Fruit fly (Drosophila melanogaster) whole organism, embryonic: ENCODE measurements around the gene Hand.
A peak's percentile ranks its signal among the peaks of the same experiment; 100 is the strongest.

Experiments used
- Abd-B ChIP-seq: fragments of 200-800 bp; sonication (Bioruptor generic); optimal IDR thresholded peaks from 2 replicates; lab custom pipeline; 2018; ENCODE audit warnings: missing biosample characterization, mild to moderate bottlenecking, missing genetic modification characterization, moderate library complexity
- CG11093 ChIP-seq: fragments of 200-800 bp; sonication (Bioruptor generic); IDR thresholded peaks from 3 replicates; pipeline ENCODE4 v1.3.6; 2022; ENCODE audit warnings: missing biosample characterization, missing genetic modification characterization
- CG12769 ChIP-seq: fragments of 200-800 bp; sonication (Bioruptor generic); optimal IDR thresholded peaks from 2 replicates; lab custom pipeline; 2019; ENCODE audit warnings: missing biosample characterization, mild to moderate bottlenecking, missing genetic modification characterization, moderate library complexity
- CG14667 ChIP-seq: fragments of 200-800 bp; sonication (Bioruptor generic); IDR thresholded peaks from 2 replicates; pipeline ENCODE4 v1.3.6; 2022; ENCODE audit warnings: missing biosample characterization, missing genetic modification characterization
- CG15269 ChIP-seq: fragments of 200-800 bp; sonication (Bioruptor generic); optimal IDR thresholded peaks from 2 replicates; lab custom pipeline; 2018; ENCODE audit warnings: missing biosample characterization, mild to moderate bottlenecking, missing genetic modification characterization, moderate library complexity
- CG17328 ChIP-seq: fragments of 200-800 bp; sonication (Bioruptor generic); IDR thresholded peaks from 2 replicates; pipeline ENCODE4 v1.3.6; 2022; ENCODE audit warnings: missing biosample characterization, missing genetic modification characterization
- CG17612 ChIP-seq: fragments of 200-800 bp; sonication (Bioruptor generic); IDR thresholded peaks from 2 replicates; pipeline ENCODE4 v1.3.6; 2022; ENCODE audit warnings: missing biosample characterization, missing genetic modification characterization
- CG17802 ChIP-seq: fragments of 200-800 bp; sonication (Bioruptor generic); optimal IDR thresholded peaks from 2 replicates; lab custom pipeline; 2018; ENCODE audit warnings: missing biosample characterization, mild to moderate bottlenecking, missing genetic modification characterization, moderate library complexity
- CG3163 ChIP-seq: fragments of 200-800 bp; sonication (Bioruptor generic); optimal IDR thresholded peaks from 3 replicates; lab custom pipeline; 2016; ENCODE audit warnings: missing biosample characterization, missing genetic modification characterization
- CG32532 ChIP-seq: fragments of 200-800 bp; sonication (Bioruptor generic); IDR thresholded peaks from 2 replicates; pipeline ENCODE4 v1.3.6; 2022; ENCODE audit warnings: missing biosample characterization, missing genetic modification characterization
- CG4707 ChIP-seq: fragments of 200-800 bp; sonication (Bioruptor generic); optimal IDR thresholded peaks from 2 replicates; lab custom pipeline; 2018; ENCODE audit warnings: missing biosample characterization, mild to moderate bottlenecking, missing genetic modification characterization, moderate library complexity
- CG4854 ChIP-seq: fragments of 200-800 bp; sonication (Bioruptor generic); optimal IDR thresholded peaks from 2 replicates; lab custom pipeline; 2016; ENCODE audit warnings: missing biosample characterization, missing genetic modification characterization, inconsistent platforms
- CG5180 ChIP-seq: fragments of 200-800 bp; sonication (Bioruptor generic); optimal IDR thresholded peaks from 3 replicates; lab custom pipeline; 2017; ENCODE audit warnings: missing biosample characterization, missing genetic modification characterization, mild to moderate bottlenecking, moderate library complexity, missing genetic modification reagents
- CG6175 ChIP-seq: fragments of 200-800 bp; sonication (Bioruptor generic); IDR thresholded peaks from 3 replicates; pipeline ENCODE4 v1.3.6; 2022; ENCODE audit warnings: missing biosample characterization, missing genetic modification characterization
- CG9609 ChIP-seq: fragments of 200-800 bp; sonication (Bioruptor generic); optimal IDR thresholded peaks from 3 replicates; lab custom pipeline; 2016; ENCODE audit warnings: missing biosample characterization, missing genetic modification characterization
- CG9727 ChIP-seq: fragments of 200-800 bp; sonication (Bioruptor generic); optimal IDR thresholded peaks from 3 replicates; lab custom pipeline; 2017; ENCODE audit warnings: missing biosample characterization, mild to moderate bottlenecking, missing genetic modification characterization
- CG9797 ChIP-seq: fragments of 200-800 bp; sonication (Bioruptor generic); optimal IDR thresholded peaks from 3 replicates; lab custom pipeline; 2018; ENCODE audit warnings: missing biosample characterization, mild to moderate bottlenecking, missing genetic modification characterization
- CoRest ChIP-seq: fragments of 200-800 bp; sonication (Bioruptor generic); optimal IDR thresholded peaks from 3 replicates; lab custom pipeline; 2018; ENCODE audit warnings: missing biosample characterization, mild to moderate bottlenecking, missing genetic modification characterization, moderate library complexity
- Dek ChIP-seq: fragments of 200-800 bp; sonication (Bioruptor generic); optimal IDR thresholded peaks from 3 replicates; lab custom pipeline; 2019; ENCODE audit warnings: missing biosample characterization, mild to moderate bottlenecking, missing genetic modification characterization, moderate library complexity
- Dip3 ChIP-seq: fragments of 200-800 bp; sonication (Bioruptor generic); optimal IDR thresholded peaks from 3 replicates; lab custom pipeline; 2016; ENCODE audit warnings: missing biosample characterization, missing genetic modification characterization
- Eip74EF ChIP-seq, 2 experiments: fragments of 200-800 bp in 1 of 2; fragments of >200 bp in 1 of 2; sonication (Bioruptor generic) in 1 of 2; optimal IDR thresholded peaks; 2 replicates each; lab custom pipeline; 2017 to 2019; ENCODE audit warnings: missing biosample characterization in 2 of 2, missing genetic modification characterization in 2 of 2, mild to moderate bottlenecking in 1 of 2, moderate library complexity in 1 of 2
- Elba2 ChIP-seq: fragments of 200-800 bp; sonication (Bioruptor generic); optimal IDR thresholded peaks from 3 replicates; lab custom pipeline; 2016; ENCODE audit warnings: missing biosample characterization, missing genetic modification characterization
- GATAe ChIP-seq: fragments of 200-800 bp; sonication (Bioruptor generic); conservative IDR thresholded peaks from 2 replicates; pipeline ENCODE4 v1.3.6; 2022; ENCODE audit warnings: missing biosample characterization, missing genetic modification characterization
- H2.0 ChIP-seq: fragments of 200-800 bp; sonication (Bioruptor generic); IDR thresholded peaks from 2 replicates; pipeline ENCODE4 v1.3.6; 2022; ENCODE audit warnings: missing biosample characterization, missing genetic modification characterization
- HLHmδ ChIP-seq: fragments of 200-800 bp; sonication (Bioruptor generic); optimal IDR thresholded peaks from 2 replicates; lab custom pipeline; 2018; ENCODE audit warnings: missing biosample characterization, mild to moderate bottlenecking, missing genetic modification characterization, moderate library complexity
- Hr51 ChIP-seq, 2 experiments: fragments of 200-800 bp; sonication (Bioruptor generic); optimal IDR thresholded peaks; 2 replicates in 1 of 2; 3 replicates in 1 of 2; lab custom pipeline; 2016 to 2018; ENCODE audit warnings: missing biosample characterization in 2 of 2, missing genetic modification characterization in 2 of 2, mild to moderate bottlenecking in 1 of 2, moderate library complexity in 1 of 2
- Mrtf ChIP-seq: fragments of 200-800 bp; sonication (Bioruptor generic); IDR thresholded peaks from 3 replicates; pipeline ENCODE4 v1.3.6; 2022; ENCODE audit warnings: missing biosample characterization, missing genetic modification characterization
- NC2α ChIP-seq: fragments of 200-800 bp; sonication (Bioruptor generic); optimal IDR thresholded peaks from 2 replicates; lab custom pipeline; 2016; ENCODE audit warnings: missing biosample characterization, missing genetic modification characterization
- Nf-YB ChIP-seq: fragments of 200-800 bp; sonication (Bioruptor generic); optimal IDR thresholded peaks from 3 replicates; lab custom pipeline; 2019; ENCODE audit warnings: missing biosample characterization, mild to moderate bottlenecking, missing genetic modification characterization, moderate library complexity
- Oaz ChIP-seq: fragments of 200-800 bp; sonication (Bioruptor generic); IDR thresholded peaks from 2 replicates; pipeline ENCODE4 v1.3.6; 2022; ENCODE audit warnings: missing biosample characterization, missing genetic modification characterization
- Ravus ChIP-seq: fragments of 200-800 bp; sonication (Bioruptor generic); IDR thresholded peaks from 2 replicates; pipeline ENCODE4 v1.3.6; 2022; ENCODE audit warnings: missing biosample characterization, missing genetic modification characterization
- TFAM ChIP-seq: fragments of 200-800 bp; sonication (Bioruptor generic); optimal IDR thresholded peaks from 2 replicates; lab custom pipeline; 2017; ENCODE audit warnings: missing biosample characterization, missing genetic modification characterization, inconsistent platforms
- Xbp1 ChIP-seq: fragments of 200-800 bp; sonication (Bioruptor generic); optimal IDR thresholded peaks from 3 replicates; lab custom pipeline; 2016; ENCODE audit warnings: missing biosample characterization, mild to moderate bottlenecking, missing genetic modification characterization
- ase ChIP-seq: fragments of 200-800 bp; sonication (Bioruptor generic); IDR thresholded peaks from 3 replicates; pipeline ENCODE4 v1.3.6; 2022; ENCODE audit warnings: missing biosample characterization, missing genetic modification characterization
- cad ChIP-seq: fragments of >200 bp; optimal IDR thresholded peaks from 2 replicates; lab custom pipeline; 2017; ENCODE audit warnings: missing biosample characterization, missing genetic modification characterization
- cg ChIP-seq: fragments of 200-800 bp; sonication (Bioruptor generic); optimal IDR thresholded peaks from 3 replicates; lab custom pipeline; 2019; ENCODE audit warnings: missing biosample characterization, mild to moderate bottlenecking, missing genetic modification characterization, moderate library complexity
- eve ChIP-seq, 2 experiments: fragments of >200 bp; optimal IDR thresholded peaks; 2 replicates each; lab custom pipeline; 2017; ENCODE audit warnings: missing biosample characterization in 2 of 2, missing genetic modification characterization in 2 of 2
- gfzf ChIP-seq: fragments of 200-800 bp; sonication (Bioruptor generic); optimal IDR thresholded peaks from 2 replicates; lab custom pipeline; 2016; ENCODE audit warnings: missing biosample characterization, mild to moderate bottlenecking, missing genetic modification characterization, moderate library complexity
- gro ChIP-seq: fragments of 200-800 bp; sonication (Bioruptor generic); optimal IDR thresholded peaks from 2 replicates; lab custom pipeline; 2016; ENCODE audit warnings: missing biosample characterization, missing genetic modification characterization
- insv ChIP-seq, 2 experiments: fragments of 200-800 bp; sonication (Bioruptor generic); optimal IDR thresholded peaks; 3 replicates each; lab custom pipeline; 2016 to 2018; ENCODE audit warnings: missing biosample characterization in 2 of 2, missing genetic modification characterization in 2 of 2
- inv ChIP-seq: fragments of 200-800 bp; sonication (Bioruptor generic); IDR thresholded peaks from 2 replicates; pipeline ENCODE4 v1.3.6; 2022; ENCODE audit warnings: missing biosample characterization, missing genetic modification characterization; ENCODE audit not compliant: partially characterized antibody
- klu ChIP-seq: fragments of 200-800 bp; sonication (Bioruptor generic); IDR thresholded peaks from 2 replicates; pipeline ENCODE4 v1.3.6; 2022; ENCODE audit warnings: missing biosample characterization, missing genetic modification characterization
- luna ChIP-seq: fragments of 200-800 bp; sonication (Bioruptor generic); optimal IDR thresholded peaks from 2 replicates; lab custom pipeline; 2016; ENCODE audit warnings: missing biosample characterization, missing genetic modification characterization
- maf-S ChIP-seq: fragments of 200-800 bp; sonication (Bioruptor generic); optimal IDR thresholded peaks from 2 replicates; lab custom pipeline; 2016; ENCODE audit warnings: missing biosample characterization, missing genetic modification characterization
- pum ChIP-seq: fragments of 200-800 bp; sonication (Bioruptor generic); optimal IDR thresholded peaks from 2 replicates; lab custom pipeline; 2016; ENCODE audit warnings: missing biosample characterization, missing genetic modification characterization
- rib ChIP-seq: fragments of 200-800 bp; sonication (Bioruptor generic); IDR thresholded peaks from 2 replicates; pipeline ENCODE4 v1.3.6; 2022; ENCODE audit warnings: missing biosample characterization, missing genetic modification characterization
- sob ChIP-seq: fragments of 200-800 bp; sonication (Bioruptor generic); IDR thresholded peaks from 2 replicates; pipeline ENCODE4 v1.3.6; 2022; ENCODE audit warnings: missing biosample characterization, missing genetic modification characterization
- tgo ChIP-seq: fragments of 200-800 bp; sonication (Bioruptor generic); IDR thresholded peaks from 3 replicates; pipeline ENCODE4 v1.3.6; 2022; ENCODE audit warnings: missing biosample characterization, missing genetic modification characterization
- vvl ChIP-seq: fragments of 200-800 bp; sonication (Bioruptor generic); IDR thresholded peaks from 2 replicates; pipeline ENCODE4 v1.3.6; 2022; ENCODE audit warnings: missing biosample characterization, missing genetic modification characterization

The Hand gene

DNA sequence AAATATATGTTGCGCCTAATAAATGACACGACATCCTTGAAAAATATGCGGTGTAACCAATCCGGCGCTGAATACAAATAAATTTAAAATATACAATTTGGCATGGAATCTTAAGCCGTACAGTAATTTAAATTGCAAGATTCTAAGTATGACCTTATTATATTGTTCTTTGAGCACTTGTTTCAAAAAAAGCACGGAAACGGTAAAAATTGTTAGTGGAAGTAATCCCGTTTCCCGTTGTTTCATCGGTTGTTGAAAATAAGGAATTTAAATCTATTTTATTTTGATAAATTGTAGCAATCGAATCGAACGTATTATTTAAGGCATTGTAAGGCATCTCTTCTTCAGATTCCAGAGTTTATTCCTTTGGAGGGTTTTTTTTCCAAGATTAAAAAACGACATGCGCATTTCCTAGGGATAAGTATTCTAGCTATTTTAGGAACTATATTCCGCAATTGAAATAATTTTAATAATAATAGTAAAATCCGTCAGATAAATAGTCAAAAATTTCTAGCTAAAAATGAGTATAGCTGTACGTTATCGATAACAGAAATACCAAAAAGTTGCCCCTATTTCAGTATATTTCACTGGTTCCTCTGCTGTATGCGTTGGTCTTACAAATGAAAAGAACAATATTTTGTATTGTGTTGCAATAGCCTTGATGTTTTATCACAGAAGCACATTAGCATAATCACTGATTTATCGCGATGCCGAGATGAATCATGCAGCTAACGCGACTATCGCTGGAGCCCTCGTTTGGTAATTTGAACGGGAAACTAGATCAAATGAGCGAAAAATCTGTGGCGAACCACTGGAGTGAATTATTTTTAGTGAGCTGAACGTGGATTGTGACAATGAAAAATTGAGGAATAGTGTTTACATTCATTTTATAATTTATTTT lies 38.2 kb upstream of the Hand start, which contains the start of gene GATAd (continued):
- TF ChIP-seq tgo: no peak
- no peak for TF ChIP-seq cg (GFP tag; lab: Kevin White, UChicago)
- no peak for TF ChIP-seq Ravus (GFP tag; lab: Robert Waterston, UW)
- TF ChIP-seq Dek (tag; lab: Kevin White, UChicago): peak; percentile 15
- TF ChIP-seq insv (GFP tag; optimal IDR thresholded peaks at IDR 0.05; lab: Kevin White, UChicago): no peak
- no peak for TF ChIP-seq eve (GFP tag; optimal IDR thresholded peaks at IDR 0.05; lab: Kevin White, UChicago)
- TF ChIP-seq CG9797 (GFP tag; lab: Kevin White, UChicago): peak; percentile 52
- TF ChIP-seq CG9727 (GFP tag; lab: Kevin White, UChicago): no peak
- TF ChIP-seq cad (GFP tag; lab: Kevin White, UChicago): no peak
- no peak for TF ChIP-seq sob (GFP tag; lab: Robert Waterston, UW)
- peak; percentile 58 for TF ChIP-seq gfzf (GFP tag; lab: Kevin White, UChicago)
- no peak for TF ChIP-seq CG4854 (GFP tag; lab: Kevin White, UChicago)
- TF ChIP-seq CG4707 (GFP tag; lab: Kevin White, UChicago): no peak
- TF ChIP-seq GATAe (GFP tag; lab: Robert Waterston, UW): no peak
- TF ChIP-seq CG9609 (GFP tag; lab: Kevin White, UChicago): no peak
- TF ChIP-seq Mrtf (GFP tag; lab: Robert Waterston, UW): no peak
- no peak for TF ChIP-seq Dip3 (GFP tag; lab: Kevin White, UChicago)
- no peak for TF ChIP-seq klu (GFP tag; lab: Robert Waterston, UW)
- peak; percentile 69; the same call in 1 of the 2 replicates for TF ChIP-seq vvl (GFP tag; lab: Robert Waterston, UW)
- TF ChIP-seq Nf-YB (GFP tag; lab: Kevin White, UChicago): no peak
- TF ChIP-seq luna (GFP tag; lab: Kevin White, UChicago): no peak
- TF ChIP-seq Elba2 (GFP tag; lab: Kevin White, UChicago): no peak
- no peak for TF ChIP-seq H2.0
- TF ChIP-seq CG12769 (tag; lab: Kevin White, UChicago): no peak
- no peak for TF ChIP-seq CG11093 (GFP tag; lab: Robert Waterston, UW)
- no peak for TF ChIP-seq maf-S
- TF ChIP-seq Oaz (GFP tag; lab: Robert Waterston, UW): no peak
- peak; percentile 0 for TF ChIP-seq CG15269 (tag; lab: Kevin White, UChicago)
- TF ChIP-seq gro: no peak
- no peak for TF ChIP-seq CG17612
- no peak for TF ChIP-seq CG17802 (tag; lab: Kevin White, UChicago)
- TF ChIP-seq pum: no peak
- TF ChIP-seq Hr51 (GFP tag; optimal IDR thresholded peaks at IDR 0.05; lab: Kevin White, UChicago): no peak
- TF ChIP-seq CoRest: peak; percentile 24
- TF ChIP-seq Xbp1 (GFP tag; lab: Kevin White, UChicago): no peak
- TF ChIP-seq CG32532 (GFP tag; lab: Robert Waterston, UW): no peak
- no peak for TF ChIP-seq HLHmδ
- no peak for TF ChIP-seq ase (GFP tag; lab: Robert Waterston, UW)
- TF ChIP-seq CG6175: no peak
- peak; percentile 20; the same call in 1 of the 2 replicates for TF ChIP-seq inv
- TF ChIP-seq rib (GFP tag; lab: Robert Waterston, UW): no peak
- no peak for TF ChIP-seq NC2α (GFP tag; lab: Kevin White, UChicago)
- TF ChIP-seq CG17328 (GFP tag; lab: Robert Waterston, UW): no peak
- TF ChIP-seq Eip74EF (GFP tag; optimal IDR thresholded peaks at IDR 0.05; lab: Kevin White, UChicago): peak in 1 of 2 experiments; percentile 19
- no peak for TF ChIP-seq Abd-B
- no peak for TF ChIP-seq CG5180
- no peak for TF ChIP-seq CG3163 (GFP tag; lab: Kevin White, UChicago)
- no peak for TF ChIP-seq CG14667 (GFP tag; lab: Robert Waterston, UW)
- no peak for TF ChIP-seq TFAM (GFP tag; lab: Kevin White, UChicago)
